Worm (Caenorhabditis elegans) whole organism, L1 larva: ENCODE data around the gene K09A9.6.
A peak's percentile ranks its signal among the peaks of the same experiment; 100 is the strongest.

Experiments
- C04F5.9 ChIP-seq: sonication (generic microtip); optimal IDR thresholded peaks from 2 replicates; lab custom pipeline; 2016; ENCODE audit warnings: missing genetic modification characterization, missing compliant biosample characterization
- C34B4.2 ChIP-seq: sonication (generic microtip); optimal IDR thresholded peaks from 2 replicates; lab custom pipeline; 2017; ENCODE audit warnings: mild to moderate bottlenecking, missing genetic modification characterization, missing compliant biosample characterization
- F16B12.6 ChIP-seq: fragments of 150-350 bp; optimal IDR thresholded peaks from 2 replicates; lab custom pipeline; 2014; ENCODE audit warnings: missing biosample characterization, missing genetic modification characterization
- Y116A8C.19 ChIP-seq: sonication (generic microtip); optimal IDR thresholded peaks from 2 replicates; lab custom pipeline; 2016; ENCODE audit warnings: missing compliant biosample characterization, missing genetic modification characterization, borderline replicate concordance
- aly-2 ChIP-seq: fragments of 150-350 bp; optimal IDR thresholded peaks from 2 replicates; lab custom pipeline; 2014; ENCODE audit warnings: missing biosample characterization, missing genetic modification characterization
- ama-1 ChIP-seq: fragments of 150-350 bp; optimal IDR thresholded peaks from 2 replicates; lab custom pipeline; 2014
- blmp-1 ChIP-seq: fragments of 150-350 bp; optimal IDR thresholded peaks from 2 replicates; lab custom pipeline; 2014; ENCODE audit warnings: missing biosample characterization, missing genetic modification characterization
- ceh-8 ChIP-seq: fragments of 200-800 bp; sonication (Bioruptor generic); optimal IDR thresholded peaks from 2 replicates; lab custom pipeline; 2018; ENCODE audit warnings: mild to moderate bottlenecking, missing genetic modification characterization, moderate library complexity, missing compliant biosample characterization
- ceh-88 ChIP-seq: fragments of 200-800 bp; sonication (Bioruptor generic); IDR thresholded peaks from 2 replicates; pipeline ENCODE4 v1.3.6; 2022; ENCODE audit warnings: missing genetic modification characterization, missing compliant biosample characterization
- ceh-90 ChIP-seq: sonication (generic microtip); optimal IDR thresholded peaks from 2 replicates; lab custom pipeline; 2016; ENCODE audit warnings: missing genetic modification characterization, missing compliant biosample characterization
- dsc-1 ChIP-seq: sonication (generic microtip); optimal IDR thresholded peaks from 2 replicates; lab custom pipeline; 2016; ENCODE audit warnings: mild to moderate bottlenecking, missing genetic modification characterization, missing compliant biosample characterization
- efl-1 ChIP-seq, 4 experiments: fragments of 150-350 bp; optimal IDR thresholded peaks in 3 of 4; peaks in 1 of 4; 1 replicate in 1 of 4; 2 replicates in 3 of 4; lab custom pipeline; 2014; ENCODE audit warnings: missing biosample characterization in 2 of 4, missing genetic modification characterization in 2 of 4, missing genetic modification reagents in 2 of 4
- elt-2 ChIP-seq: sonication (generic microtip); optimal IDR thresholded peaks from 2 replicates; lab custom pipeline; 2016; ENCODE audit warnings: missing genetic modification characterization, mild to moderate bottlenecking, inconsistent platforms, missing compliant biosample characterization, missing genetic modification reagents
- elt-3 ChIP-seq, 6 experiments: fragments of 150-350 bp in 1 of 6; sonication (generic microtip); optimal IDR thresholded peaks; 2 replicates each; lab custom pipeline; 2017 to 2018; ENCODE audit warnings: missing biosample characterization in 6 of 6, missing genetic modification characterization in 6 of 6, inconsistent platforms in 1 of 6
- ets-5 ChIP-seq: fragments of 200-800 bp; sonication (Bioruptor generic); IDR thresholded peaks from 2 replicates; pipeline ENCODE4 v1.3.6; 2022; ENCODE audit warnings: missing genetic modification characterization, missing compliant biosample characterization
- fkh-10 ChIP-seq: sonication (generic microtip); optimal IDR thresholded peaks from 2 replicates; lab custom pipeline; 2017; ENCODE audit warnings: missing biosample characterization, missing genetic modification reagents, missing genetic modification characterization
- fkh-4 ChIP-seq: sonication (generic microtip); optimal IDR thresholded peaks from 2 replicates; lab custom pipeline; 2016; ENCODE audit warnings: missing compliant biosample characterization, missing genetic modification characterization, borderline replicate concordance
- fkh-8 ChIP-seq: sonication (generic microtip); optimal IDR thresholded peaks from 2 replicates; lab custom pipeline; 2016; ENCODE audit warnings: mild to moderate bottlenecking, missing genetic modification characterization, missing compliant biosample characterization
- fos-1 ChIP-seq: fragments of 150-350 bp; optimal IDR thresholded peaks from 2 replicates; lab custom pipeline; 2014; ENCODE audit warnings: missing biosample characterization, missing genetic modification characterization
- grh-1 ChIP-seq: fragments of 200-800 bp; sonication (Bioruptor generic); IDR thresholded peaks from 2 replicates; pipeline ENCODE4 v1.3.6; 2022; ENCODE audit warnings: missing genetic modification reagents, missing genetic modification characterization, missing compliant biosample characterization
- hlh-17 ChIP-seq: fragments of 200-800 bp; sonication (Bioruptor generic); optimal IDR thresholded peaks from 2 replicates; lab custom pipeline; 2018; ENCODE audit warnings: missing genetic modification characterization, mild to moderate bottlenecking, missing compliant biosample characterization, moderate library complexity, borderline replicate concordance
- hlh-4 ChIP-seq: sonication (generic microtip); optimal IDR thresholded peaks from 2 replicates; lab custom pipeline; 2016; ENCODE audit warnings: mild to moderate bottlenecking, missing genetic modification characterization, missing compliant biosample characterization
- hpl-2 ChIP-seq: fragments of 150-350 bp; optimal IDR thresholded peaks from 2 replicates; lab custom pipeline; 2014; ENCODE audit warnings: missing biosample characterization, missing genetic modification reagents, missing genetic modification characterization
- isw-1 ChIP-seq: fragments of 200-800 bp; sonication (Bioruptor generic); IDR thresholded peaks from 2 replicates; pipeline ENCODE4 v1.3.6; 2022; ENCODE audit warnings: missing genetic modification characterization, missing compliant biosample characterization
- jun-1 ChIP-seq: fragments of 150-350 bp; optimal IDR thresholded peaks from 2 replicates; lab custom pipeline; 2014; ENCODE audit warnings: missing biosample characterization, missing genetic modification reagents, missing genetic modification characterization
- lin-13 ChIP-seq: fragments of 150-350 bp; optimal IDR thresholded peaks from 2 replicates; lab custom pipeline; 2014; ENCODE audit warnings: missing biosample characterization, missing genetic modification reagents, missing genetic modification characterization
- lin-15B ChIP-seq: fragments of 150-350 bp; sonication (generic microtip); optimal IDR thresholded peaks from 3 replicates; lab custom pipeline; 2014; ENCODE audit warnings: missing biosample characterization, missing genetic modification characterization
- lir-3 ChIP-seq: sonication (generic microtip); optimal IDR thresholded peaks from 2 replicates; lab custom pipeline; 2016; ENCODE audit warnings: mild to moderate bottlenecking, missing genetic modification characterization, moderate library complexity, missing compliant biosample characterization; ENCODE audit not compliant: poor library complexity
- lsy-2 ChIP-seq, 2 experiments: fragments of 150-350 bp; optimal IDR thresholded peaks; 2 replicates each; lab custom pipeline; 2014; ENCODE audit warnings: missing biosample characterization in 2 of 2, missing genetic modification characterization in 2 of 2
- mab-9 ChIP-seq: fragments of 200-800 bp; sonication (Bioruptor generic); IDR thresholded peaks from 2 replicates; pipeline ENCODE4 v1.3.6; 2022; ENCODE audit warnings: missing genetic modification reagents, missing genetic modification characterization, missing compliant biosample characterization
- mef-2 ChIP-seq: fragments of 150-350 bp; optimal IDR thresholded peaks from 2 replicates; lab custom pipeline; 2014; ENCODE audit warnings: missing biosample characterization, missing genetic modification characterization
- nhr-11 ChIP-seq: fragments of 150-350 bp; optimal IDR thresholded peaks from 2 replicates; lab custom pipeline; 2014; ENCODE audit warnings: missing biosample characterization, missing genetic modification characterization
- nhr-12 ChIP-seq: sonication (generic microtip); optimal IDR thresholded peaks from 2 replicates; lab custom pipeline; 2017; ENCODE audit warnings: missing biosample characterization, missing genetic modification characterization
- nhr-28 ChIP-seq: fragments of 150-350 bp; optimal IDR thresholded peaks from 2 replicates; lab custom pipeline; 2014; ENCODE audit warnings: missing biosample characterization, missing genetic modification characterization
- nhr-47 ChIP-seq: sonication (generic microtip); optimal IDR thresholded peaks from 2 replicates; lab custom pipeline; 2016; ENCODE audit warnings: mild to moderate bottlenecking, missing genetic modification characterization, moderate library complexity, missing compliant biosample characterization
- nhr-76 ChIP-seq: sonication (generic microtip); optimal IDR thresholded peaks from 2 replicates; lab custom pipeline; 2017; ENCODE audit warnings: missing biosample characterization, missing genetic modification characterization
- nhr-77 ChIP-seq: fragments of 150-350 bp; optimal IDR thresholded peaks from 2 replicates; lab custom pipeline; 2014; ENCODE audit warnings: missing biosample characterization, missing genetic modification characterization
- nhr-84 ChIP-seq: sonication (generic microtip); optimal IDR thresholded peaks from 2 replicates; lab custom pipeline; 2017; ENCODE audit warnings: missing biosample characterization, missing genetic modification characterization
- nhr-85 ChIP-seq: sonication (generic microtip); peaks from one replicate; lab custom pipeline; 2016; ENCODE audit warnings: missing genetic modification characterization, inconsistent platforms, missing compliant biosample characterization
- nhr-90 ChIP-seq: sonication (generic microtip); optimal IDR thresholded peaks from 2 replicates; lab custom pipeline; 2016; ENCODE audit warnings: mild to moderate bottlenecking, missing genetic modification characterization, missing compliant biosample characterization; ENCODE audit not compliant: poor library complexity
- pax-3 ChIP-seq: fragments of 200-800 bp; sonication (Bioruptor generic); optimal IDR thresholded peaks from 2 replicates; lab custom pipeline; 2018; ENCODE audit warnings: mild to moderate bottlenecking, missing genetic modification characterization, moderate library complexity, missing compliant biosample characterization
- rnt-1 ChIP-seq: sonication (generic microtip); optimal IDR thresholded peaks from 2 replicates; lab custom pipeline; 2016; ENCODE audit warnings: mild to moderate bottlenecking, missing genetic modification characterization, moderate library complexity, missing compliant biosample characterization
- skn-1 ChIP-seq: fragments of 150-350 bp; optimal IDR thresholded peaks from 2 replicates; lab custom pipeline; 2014; ENCODE audit warnings: missing biosample characterization, missing genetic modification characterization
- snu-23 ChIP-seq: sonication (generic microtip); optimal IDR thresholded peaks from 2 replicates; lab custom pipeline; 2016; ENCODE audit warnings: missing genetic modification characterization, missing compliant biosample characterization
- sptf-1 ChIP-seq: fragments of 150-350 bp; optimal IDR thresholded peaks from 2 replicates; lab custom pipeline; 2014; ENCODE audit warnings: missing biosample characterization, missing genetic modification characterization
- sup-37 ChIP-seq: fragments of 200-800 bp; sonication (Bioruptor generic); optimal IDR thresholded peaks from 2 replicates; lab custom pipeline; 2018; ENCODE audit warnings: mild to moderate bottlenecking, missing genetic modification characterization, missing compliant biosample characterization
- swsn-7 ChIP-seq: sonication (generic microtip); optimal IDR thresholded peaks from 2 replicates; lab custom pipeline; 2016; ENCODE audit warnings: missing genetic modification characterization, missing compliant biosample characterization
- tlp-1 ChIP-seq: fragments of 150-350 bp; optimal IDR thresholded peaks from 2 replicates; lab custom pipeline; 2014; ENCODE audit warnings: missing biosample characterization, missing genetic modification characterization
- vab-15 ChIP-seq: sonication (generic microtip); optimal IDR thresholded peaks from 2 replicates; lab custom pipeline; 2017; ENCODE audit warnings: missing genotype, mild to moderate bottlenecking, missing genetic modification characterization, missing compliant biosample characterization
- xbp-1 ChIP-seq: sonication (generic microtip); optimal IDR thresholded peaks from 2 replicates; lab custom pipeline; 2016; ENCODE audit warnings: missing genetic modification characterization, missing compliant biosample characterization
- zag-1 ChIP-seq: fragments of 150-350 bp; optimal IDR thresholded peaks from 2 replicates; lab custom pipeline; 2014; ENCODE audit warnings: missing biosample characterization, missing genetic modification characterization
- zip-4 ChIP-seq: fragments of 200-800 bp; sonication (Bioruptor generic); optimal IDR thresholded peaks from 2 replicates; lab custom pipeline; 2018; ENCODE audit warnings: mild to moderate bottlenecking, missing genetic modification characterization, moderate library complexity, missing compliant biosample characterization
- ztf-11 ChIP-seq, 2 experiments: sonication (generic microtip); optimal IDR thresholded peaks; 2 replicates each; lab custom pipeline; 2016 to 2017; ENCODE audit warnings: missing genetic modification characterization in 2 of 2, missing biosample characterization in 1 of 2, missing compliant biosample characterization in 1 of 2
- ztf-4 ChIP-seq: fragments of 150-350 bp; optimal IDR thresholded peaks from 2 replicates; lab custom pipeline; 2014; ENCODE audit warnings: missing biosample characterization, missing genetic modification characterization

The K09A9.6 gene

ce11 chrX:15630790-15631204 lies 53.8 kb downstream of the K09A9.6 start:
- TF ChIP-seq ceh-8 (no peak), nhr-77 (tag; lab: Kevin White, UChicago) (no peak), ceh-90 (tag; lab: Kevin White, UChicago) (no peak), C04F5.9 (tag; lab: Kevin White, UChicago) (no peak), nhr-84 (tag; lab: Kevin White, UChicago) (no peak), mef-2 (tag; lab: Kevin White, UChicago) (no peak), fkh-10 (GFP tag; lab: Kevin White, UChicago) (peak; percentile 48), nhr-47 (tag; lab: Kevin White, UChicago) (peak; percentile 24), elt-3 (tag; optimal IDR thresholded peaks at IDR 0.05; lab: Kevin White, UChicago) (no peak), lsy-2 (tag; optimal IDR thresholded peaks at IDR 0.05; lab: Kevin White, UChicago) (peak; percentile 2 to 25), snu-23 (peak; percentile 44), zag-1 (tag; lab: Kevin White, UChicago) (no peak), hlh-4 (tag; lab: Kevin White, UChicago) (no peak), Y116A8C.19 (tag; lab: Kevin White, UChicago) (no peak), ama-1 (lab: Kevin White, UChicago) (no peak), hpl-2 (GFP tag; lab: Kevin White, UChicago) (no peak), tlp-1 (tag; lab: Kevin White, UChicago) (no peak), grh-1 (GFP tag; lab: Robert Waterston, UW) (no peak), C34B4.2 (no peak), elt-2 (tag; lab: Kevin White, UChicago) (no peak), xbp-1 (tag; lab: Kevin White, UChicago) (peak; percentile 7), ets-5 (GFP tag; lab: Robert Waterston, UW) (no peak), lir-3 (tag; lab: Kevin White, UChicago) (no peak), lin-13 (GFP tag; lab: Kevin White, UChicago) (no peak), nhr-76 (tag; lab: Kevin White, UChicago) (no peak), nhr-85 (tag; lab: Kevin White, UChicago) (no peak), lin-15B (tag; lab: Kevin White, UChicago) (no peak), nhr-28 (no peak), isw-1 (GFP tag; lab: Robert Waterston, UW) (no peak), sptf-1 (no peak), swsn-7 (tag; lab: Kevin White, UChicago) (peak; percentile 6), dsc-1 (tag; lab: Kevin White, UChicago) (peak; percentile 19), fkh-4 (tag; lab: Kevin White, UChicago) (no peak), hlh-17 (GFP tag; lab: Kevin White, UChicago) (no peak), efl-1 (optimal IDR thresholded peaks at IDR 0.05; lab: Kevin White, UChicago) (peak; percentile 1 to 15), efl-1 (GFP tag; optimal IDR thresholded peaks at IDR 0.05 in 1 of 2; lab: Kevin White, UChicago) (no peak), zip-4 (GFP tag; lab: Kevin White, UChicago) (no peak), ztf-11 (tag; optimal IDR thresholded peaks at IDR 0.05; lab: Kevin White, UChicago) (no peak), mab-9 (GFP tag; lab: Robert Waterston, UW) (no peak), fos-1 (tag; lab: Kevin White, UChicago) (no peak), rnt-1 (tag; lab: Kevin White, UChicago) (peak; percentile 43), jun-1 (no peak), nhr-11 (tag; lab: Kevin White, UChicago) (no peak), ztf-4 (tag; lab: Kevin White, UChicago) (no peak), fkh-8 (peak; percentile 27), sup-37 (GFP tag; lab: Kevin White, UChicago) (no peak), nhr-90 (tag; lab: Kevin White, UChicago) (no peak), pax-3 (tag; lab: Kevin White, UChicago) (no peak), nhr-12 (tag; lab: Kevin White, UChicago) (no peak), ceh-88 (GFP tag; lab: Robert Waterston, UW) (no peak), vab-15 (tag; lab: Kevin White, UChicago) (no peak), F16B12.6 (tag; lab: Kevin White, UChicago) (no peak), blmp-1 (tag; lab: Kevin White, UChicago) (peak; percentile 79), skn-1 (tag; lab: Kevin White, UChicago) (peak; percentile 12), aly-2 (tag; lab: Kevin White, UChicago) (no peak)
